Worm (Caenorhabditis elegans): ENCODE measurements around the gene F01F1.15.

DNA sequence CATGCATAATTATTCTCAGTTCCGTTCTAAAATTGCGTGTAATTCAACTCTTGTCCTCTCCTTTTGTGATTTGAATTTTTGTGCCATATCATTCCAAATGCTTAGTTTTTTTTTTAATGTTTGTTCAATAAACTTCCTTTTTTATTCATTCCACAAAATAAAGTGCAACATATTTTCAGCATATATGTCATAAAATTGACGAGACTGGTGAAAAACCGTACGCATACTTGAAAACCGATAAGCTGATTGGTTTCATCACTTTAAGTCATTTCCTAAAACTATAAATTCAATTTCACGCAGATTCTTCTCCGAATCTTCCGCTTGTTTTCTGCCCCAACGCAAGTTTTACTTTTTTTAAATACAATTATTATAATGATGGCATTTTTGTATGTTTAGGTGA lies 10.3 kb downstream of the F01F1.15 start, which contains the start of gene dpf-4:
- no peak for TF ChIP-seq flt-1 (GFP tag; IDR thresholded peaks at IDR 0.05)
- TF ChIP-seq tab-1 (GFP tag; IDR thresholded peaks at IDR 0.05), result no peak
- no peak for TF ChIP-seq cog-1 (tag; optimal IDR thresholded peaks at IDR 0.05)
- no peak for TF ChIP-seq ztf-23 (GFP tag; IDR thresholded peaks at IDR 0.05)
- TF ChIP-seq med-1 (GFP tag; optimal IDR thresholded peaks at IDR 0.05; ENCODE audit: insufficient read depth), result no peak
- TF ChIP-seq ref-1 (GFP tag; conservative IDR thresholded peaks at IDR 0.05), result no peak
- no peak for TF ChIP-seq ztf-29 (GFP tag; IDR thresholded peaks at IDR 0.05)
- no peak for TF ChIP-seq klf-2 (GFP tag; conservative IDR thresholded peaks at IDR 0.05)
